Fruit fly (Drosophila melanogaster) ovary, adult (tissue): ENCODE results near the gene Rab26.

Experiments
- CG17801 ChIP-seq: fragments of 200-800 bp; optimal IDR thresholded peaks from 2 replicates; lab custom pipeline; 2019; ENCODE audit warnings: missing biosample characterization, mild to moderate bottlenecking, missing genetic modification characterization, moderate library complexity; ENCODE audit not compliant: partially characterized antibody

The Rab26 gene

dm6 chr3L:21290336-21290735, 28.2 kb upstream of the Rab26 start:
- TF ChIP-seq CG17801 (GFP tag; lab: Kevin White, UChicago): no peak

- no peak for TF ChIP-seq CG17801 (GFP tag; lab: Kevin White, UChicago)
Measured at dm6 chr3L:21291055-21291454, 27.5 kb upstream of the Rab26 start.

dm6 chr3L:21292700-21293099, 25.9 kb upstream of the Rab26 start, which contains the start of gene Cpr78Ca:
Gene Cpr78Ca (minus strand): TSS chr3L:21292800.
- no peak for TF ChIP-seq CG17801 (GFP tag; lab: Kevin White, UChicago)

dm6 chr3L:21294202-21294601, 24.4 kb upstream of the Rab26 start, which contains the start of gene Cpr78Cb:
Gene Cpr78Cb (plus strand): TSS chr3L:21294492.
- no peak for TF ChIP-seq CG17801 (GFP tag; lab: Kevin White, UChicago)

DNA sequence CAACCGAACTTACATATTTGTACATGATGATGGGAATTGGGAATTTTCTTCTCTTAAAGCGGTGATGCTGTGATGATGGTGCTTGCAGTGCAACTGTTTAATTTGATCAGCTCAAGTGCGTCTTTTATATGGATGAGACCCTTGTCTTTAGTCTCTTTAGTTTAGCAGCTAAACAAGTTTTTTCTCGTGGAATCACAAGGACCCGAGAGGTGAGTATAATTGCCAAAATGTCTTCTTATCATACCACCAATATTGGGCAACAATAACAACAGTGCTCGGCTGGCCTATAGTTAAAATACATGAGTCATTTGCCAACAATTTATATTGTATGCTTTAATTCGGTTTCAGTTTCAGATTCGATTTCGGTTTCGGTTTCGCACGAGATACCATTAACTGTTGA, 20.9 kb upstream of the Rab26 start, which contains the start of gene Edg78E:
Edg78E (minus strand) TSS at position 101 of the 400 bp plus-strand sequence.
- TF ChIP-seq CG17801 (GFP tag; lab: Kevin White, UChicago): no peak

- no peak for TF ChIP-seq CG17801 (GFP tag; lab: Kevin White, UChicago)
Measured at dm6 chr3L:21298375-21298774, 20.2 kb upstream of the Rab26 start, which contains the start of gene CG43702. Gene CG43702 (plus strand): TSS chr3L:21298675.

DNA sequence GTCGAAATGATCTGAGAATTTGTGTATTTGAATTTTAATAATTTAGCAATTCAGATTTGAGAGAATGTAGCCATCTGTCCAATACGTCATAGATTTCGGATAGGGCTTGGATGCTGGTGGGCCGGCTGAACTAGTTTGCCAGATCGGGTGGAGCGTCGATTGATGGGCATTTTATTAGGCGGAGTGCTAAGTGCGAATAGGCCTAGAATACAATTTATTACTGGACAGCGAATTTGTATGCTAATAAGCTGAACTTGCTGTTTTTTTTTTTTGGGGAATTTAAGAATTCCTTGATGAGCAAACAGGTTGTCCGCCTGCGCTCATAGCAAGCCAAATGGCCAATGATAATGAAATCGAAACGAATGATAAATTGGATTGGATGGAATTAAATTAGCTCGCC, 19.4 kb upstream of the Rab26 start:
- TF ChIP-seq CG17801 (GFP tag; lab: Kevin White, UChicago): no peak

- TF ChIP-seq CG17801 (GFP tag; lab: Kevin White, UChicago): no peak
Measured at dm6 chr3L:21300280-21300679, 18.3 kb upstream of the Rab26 start, which contains the start of gene Cpr78Cc. Gene Cpr78Cc (plus strand): TSS chr3L:21300580.

DNA sequence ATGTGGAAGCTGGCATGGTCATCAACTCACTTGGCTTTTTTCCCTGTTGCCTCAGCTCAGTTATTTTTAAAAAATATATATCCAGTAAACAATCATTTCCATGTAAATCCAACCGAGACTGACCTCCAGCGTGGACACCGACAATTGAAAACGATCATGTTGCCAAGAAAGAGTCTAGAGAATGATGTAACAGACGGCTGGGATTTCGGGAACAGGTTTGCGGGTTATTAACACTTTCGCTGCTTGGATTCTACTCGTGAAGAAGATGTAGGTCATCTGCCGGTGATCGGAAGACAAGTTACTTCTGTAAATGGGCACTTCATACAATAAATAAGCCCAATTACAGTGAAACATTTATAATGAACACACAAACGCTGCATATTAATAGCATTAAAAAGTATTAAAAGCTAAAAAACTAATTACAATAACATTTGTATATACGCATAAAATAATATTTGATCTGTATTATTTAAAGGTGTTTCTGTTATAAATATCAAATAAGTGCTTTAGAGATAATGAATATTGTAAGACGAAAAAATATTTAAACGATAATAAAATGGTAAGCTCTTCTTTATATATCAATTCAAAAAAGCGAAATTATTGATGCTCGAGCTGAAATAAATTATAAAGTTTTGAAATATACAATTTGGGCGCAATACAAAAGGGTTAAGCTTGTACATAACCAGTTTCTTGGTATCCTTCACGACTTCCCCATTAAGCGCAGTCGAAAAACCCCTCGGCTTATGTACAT, 16.7 kb upstream of the Rab26 start:
- no peak for TF ChIP-seq CG17801 (GFP tag; lab: Kevin White, UChicago)

dm6 chr3L:21302493-21302892, 16.1 kb upstream of the Rab26 start:
- no peak for TF ChIP-seq CG17801 (GFP tag; lab: Kevin White, UChicago)

DNA sequence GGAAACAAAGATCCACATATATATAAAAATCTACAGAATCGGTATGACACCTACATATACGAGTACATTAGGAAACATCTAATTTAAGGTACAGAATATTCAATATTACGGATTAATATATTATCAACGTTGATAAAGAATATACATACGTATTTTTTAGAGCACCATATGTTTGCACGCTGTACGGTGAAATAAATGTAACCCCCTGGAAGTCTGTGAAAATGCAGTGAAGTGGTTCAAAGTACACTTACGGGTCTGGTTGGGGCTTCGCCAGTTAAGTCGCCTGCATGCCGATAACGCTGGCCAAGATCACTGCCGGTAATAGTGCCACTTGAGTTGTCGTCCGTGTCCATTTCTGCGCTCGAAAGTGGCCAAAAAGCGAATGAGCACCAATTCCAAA, 14.9 kb upstream of the Rab26 start:
- TF ChIP-seq CG17801 (GFP tag; lab: Kevin White, UChicago): no peak

- TF ChIP-seq CG17801 (GFP tag; lab: Kevin White, UChicago): peak; percentile 100
Measured at dm6 chr3L:21304400-21304799, 14.2 kb upstream of the Rab26 start, which contains the start of the genes CG11309 and CG7632. Gene CG11309 (minus strand): TSS chr3L:21304658. Gene CG7632 (plus strand): TSS chr3L:21304697.

DNA sequence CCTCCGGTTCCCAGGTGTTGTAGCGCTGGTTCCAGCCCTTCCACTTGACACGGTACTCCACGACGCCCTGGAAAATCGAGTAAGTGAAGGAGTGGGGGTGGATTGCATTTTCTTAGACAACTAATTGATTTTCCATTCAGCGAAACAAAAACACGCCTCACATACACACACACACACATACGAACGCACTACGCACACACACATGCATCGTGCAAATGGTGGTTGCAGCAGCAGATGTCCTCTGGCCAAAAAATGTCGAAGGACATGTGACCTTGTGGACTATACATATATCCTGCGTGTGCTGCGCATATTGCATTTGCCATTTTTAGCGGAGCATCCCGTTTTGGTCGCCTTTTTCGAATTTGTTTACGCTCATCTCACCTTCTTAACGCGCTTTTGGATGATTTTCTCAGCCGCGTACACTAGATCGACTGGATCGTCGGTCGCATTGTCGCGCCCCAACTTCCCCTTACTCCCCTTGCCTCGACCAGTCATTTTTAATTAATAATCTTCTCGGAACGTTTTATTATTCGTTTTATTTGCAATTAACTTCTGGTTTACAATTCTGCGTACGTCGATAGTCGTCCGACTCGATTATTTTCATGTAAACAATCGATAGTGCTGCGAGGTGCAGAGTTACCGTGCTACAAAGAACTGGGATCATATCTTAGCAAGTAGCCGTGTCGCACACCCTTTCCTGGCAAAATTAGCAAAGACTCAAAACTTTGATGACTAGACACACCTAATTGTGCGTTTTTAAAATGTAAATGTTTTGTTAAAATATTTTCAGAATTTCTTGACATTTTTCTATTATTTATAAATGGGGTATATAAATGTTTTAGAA, 936 bp upstream of the Rab26 start, which contains the start of gene Pc:
Pc (minus strand) TSS at position 605 of the 844 bp plus-strand sequence.
- peak; percentile 9 for TF ChIP-seq CG17801 (GFP tag; lab: Kevin White, UChicago)

DNA sequence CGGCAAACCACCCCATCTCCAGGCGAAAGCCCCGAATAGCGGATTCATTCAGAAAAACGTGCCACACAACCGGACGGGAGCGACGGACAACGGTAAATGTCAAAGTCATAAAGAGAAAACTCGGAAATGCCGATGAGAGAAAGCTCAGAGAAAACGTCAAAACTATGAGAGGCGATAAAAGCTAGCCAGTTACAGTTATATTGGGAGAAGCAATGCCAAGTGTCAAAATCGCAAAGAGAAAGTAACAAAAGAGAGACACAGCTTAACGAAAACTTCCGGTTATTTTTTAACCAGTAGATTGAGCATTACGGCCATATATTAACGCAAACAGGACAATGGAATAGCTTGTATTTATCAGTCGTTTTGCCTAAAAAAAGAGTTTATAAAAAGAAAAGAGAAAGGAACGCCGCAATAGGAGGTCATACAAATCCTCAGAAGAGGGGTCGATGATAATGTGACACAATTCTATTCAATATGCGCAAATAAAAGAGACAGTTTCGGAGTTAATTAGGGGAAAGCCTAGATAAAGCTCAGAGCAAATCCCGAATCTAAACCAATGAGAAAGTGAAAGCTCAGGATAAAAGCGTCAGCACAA, 836 bp downstream of the Rab26 start:
- TF ChIP-seq CG17801 (GFP tag; lab: Kevin White, UChicago): no peak

- TF ChIP-seq CG17801 (GFP tag; lab: Kevin White, UChicago): no peak
Measured at dm6 chr3L:21319957-21320356, 1.4 kb downstream of the Rab26 start.
